Worm (Caenorhabditis elegans): ENCODE data around the gene acr-7.

acr-7 gene

DNA sequence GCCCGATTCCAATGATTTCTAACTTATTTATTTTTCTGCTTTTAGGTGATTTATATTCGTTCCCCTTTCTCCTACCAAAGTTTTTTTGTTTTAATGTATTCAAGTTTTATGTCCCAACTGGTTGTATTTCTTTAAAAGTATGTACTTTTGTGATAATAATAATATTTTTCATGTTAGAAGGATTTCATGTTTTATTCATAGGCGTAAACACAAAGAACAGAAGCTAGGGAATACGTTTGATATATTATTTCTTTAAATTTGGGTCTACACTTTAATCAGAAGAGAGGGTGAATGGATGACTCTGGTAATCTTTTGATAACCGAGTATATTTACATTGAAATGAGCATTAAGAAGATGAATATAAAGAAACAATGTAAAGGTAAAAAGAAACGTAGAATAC, 16.5 kb upstream of the acr-7 start (continued):
- TF ChIP-seq nhr-27 (tag; optimal IDR thresholded peaks at IDR 0.05) (peak; percentile 59), T07F8.4 (tag; optimal IDR thresholded peaks at IDR 0.05) (no peak), snpc-3.4 (tag; optimal IDR thresholded peaks at IDR 0.05) (peak; percentile 72), lin-54 (GFP tag; optimal IDR thresholded peaks at IDR 0.05) (peak; percentile 1), hsf-1 (GFP tag; IDR thresholded peaks at IDR 0.05) (0 out of 2 replicates have a peak, but pooled peaks have one; percentile 9), madf-6 (GFP tag; IDR thresholded peaks at IDR 0.05) (peak; percentile 54), him-1 (tag; optimal IDR thresholded peaks at IDR 0.05) (peak; percentile 80), ztf-28 (GFP tag; IDR thresholded peaks at IDR 0.05) (0 out of 2 replicates have a peak, but pooled peaks have one; percentile 19), madf-3 (GFP tag; IDR thresholded peaks at IDR 0.05) (0 out of 2 replicates have a peak, but pooled peaks have one; percentile 7), akir-1 (GFP tag; optimal IDR thresholded peaks at IDR 0.05) (no peak), B0035.1 (tag; optimal IDR thresholded peaks at IDR 0.05) (peak; percentile 4), Y95B8A.8 (GFP tag; IDR thresholded peaks at IDR 0.05) (0 out of 2 replicates have a peak, but pooled peaks have one; percentile 65), tbx-9 (tag; optimal IDR thresholded peaks at IDR 0.05; ENCODE audit: borderline replicate concordance) (no peak), Y67H2A.10 (GFP tag; conservative IDR thresholded peaks at IDR 0.05) (no peak), hrde-1 (tag; optimal IDR thresholded peaks at IDR 0.05; ENCODE audit: borderline replicate concordance) (peak; percentile 81), gei-17 (GFP tag; optimal IDR thresholded peaks at IDR 0.05) (no peak), dpff-1 (tag; optimal IDR thresholded peaks at IDR 0.05) (peak; percentile 33)

ce11 chrII:7864892-7865291, 15.3 kb upstream of the acr-7 start:
- TF ChIP-seq dpl-1 (GFP tag; optimal IDR thresholded peaks at IDR 0.05) (no peak), T07F8.4 (tag; optimal IDR thresholded peaks at IDR 0.05) (no peak), nfya-2 (GFP tag; IDR thresholded peaks at IDR 0.05) (no peak), F57A8.1 (GFP tag; optimal IDR thresholded peaks at IDR 0.05) (no peak), B0261.1 (tag; optimal IDR thresholded peaks at IDR 0.05) (no peak), lin-40 (tag; optimal IDR thresholded peaks at IDR 0.05) (no peak), unc-130 (GFP tag; optimal IDR thresholded peaks at IDR 0.05) (no peak), Y53F4B.3 (GFP tag; IDR thresholded peaks at IDR 0.05) (no peak), die-1 (tag; optimal IDR thresholded peaks at IDR 0.05) (no peak), T26A5.8 (tag; optimal IDR thresholded peaks at IDR 0.05) (no peak), lsy-27 (tag; optimal IDR thresholded peaks at IDR 0.05; ENCODE audit: borderline replicate concordance, insufficient read depth) (no peak), chd-7 (tag; optimal IDR thresholded peaks at IDR 0.05) (no peak), ztf-25 (GFP tag; IDR thresholded peaks at IDR 0.05) (no peak), let-607 (tag; optimal IDR thresholded peaks at IDR 0.05) (no peak), lin-54 (GFP tag; optimal IDR thresholded peaks at IDR 0.05) (no peak), pbrm-1 (GFP tag; IDR thresholded peaks at IDR 0.05) (no peak), egl-18 (GFP tag; IDR thresholded peaks at IDR 0.05) (no peak), somi-1 (GFP tag; optimal IDR thresholded peaks at IDR 0.05) (no peak), C06A6.2 (GFP tag; conservative IDR thresholded peaks at IDR 0.05) (no peak)

ce11 chrII:7864207-7864606, 14.6 kb upstream of the acr-7 start, which contains the start of gene ostb-1:
Gene ostb-1 (plus strand): TSS chrII:7864507.
- TF ChIP-seq hsf-1 (GFP tag; IDR thresholded peaks at IDR 0.05) (no peak), let-607 (tag; optimal IDR thresholded peaks at IDR 0.05) (peak; percentile 63 to 72), mxl-1 (tag; optimal IDR thresholded peaks at IDR 0.05) (no peak), attf-3 (GFP tag; conservative IDR thresholded peaks at IDR 0.05) (peak; percentile 22; the same call in 1 of the 2 replicates), lin-40 (tag; optimal IDR thresholded peaks at IDR 0.05) (no peak), unc-62 (GFP tag; optimal IDR thresholded peaks at IDR 0.05) (no peak), ceh-79 (tag; optimal IDR thresholded peaks at IDR 0.05) (no peak)

Measured in whole organism, young adult.